Worm (Caenorhabditis elegans) whole organism, L1 larva: ENCODE measurements around the gene cyp-14A4.
A peak's percentile ranks its signal among the peaks of the same experiment; 100 is the strongest.

Experiments
- C04F5.9 ChIP-seq: sonication (generic microtip); optimal IDR thresholded peaks from 2 replicates; lab custom pipeline; 2016; ENCODE audit warnings: missing genetic modification characterization, missing compliant biosample characterization
- F16B12.6 ChIP-seq: fragments of 150-350 bp; optimal IDR thresholded peaks from 2 replicates; lab custom pipeline; 2014; ENCODE audit warnings: missing biosample characterization, missing genetic modification characterization
- Y116A8C.19 ChIP-seq: sonication (generic microtip); optimal IDR thresholded peaks from 2 replicates; lab custom pipeline; 2016; ENCODE audit warnings: missing compliant biosample characterization, missing genetic modification characterization, borderline replicate concordance
- aha-1 ChIP-seq: fragments of 150-350 bp; optimal IDR thresholded peaks from 2 replicates; lab custom pipeline; 2014; ENCODE audit warnings: missing biosample characterization, missing genetic modification characterization
- alr-1 ChIP-seq: fragments of 200-800 bp; sonication (Bioruptor generic); optimal IDR thresholded peaks from 2 replicates; lab custom pipeline; 2018; ENCODE audit warnings: borderline replicate concordance, mild to moderate bottlenecking, missing genetic modification characterization, missing compliant biosample characterization
- ceh-63 ChIP-seq: fragments of 200-800 bp; sonication (Bioruptor generic); optimal IDR thresholded peaks from 2 replicates; lab custom pipeline; 2018; ENCODE audit warnings: mild to moderate bottlenecking, missing genetic modification characterization, missing compliant biosample characterization
- ceh-8 ChIP-seq: fragments of 200-800 bp; sonication (Bioruptor generic); optimal IDR thresholded peaks from 2 replicates; lab custom pipeline; 2018; ENCODE audit warnings: mild to moderate bottlenecking, missing genetic modification characterization, moderate library complexity, missing compliant biosample characterization
- ceh-90 ChIP-seq: sonication (generic microtip); optimal IDR thresholded peaks from 2 replicates; lab custom pipeline; 2016; ENCODE audit warnings: missing genetic modification characterization, missing compliant biosample characterization
- ces-1 ChIP-seq: fragments of 150-350 bp; optimal IDR thresholded peaks from 2 replicates; lab custom pipeline; 2014; ENCODE audit warnings: missing biosample characterization, missing genetic modification reagents, missing genetic modification characterization
- dsc-1 ChIP-seq: sonication (generic microtip); optimal IDR thresholded peaks from 2 replicates; lab custom pipeline; 2016; ENCODE audit warnings: mild to moderate bottlenecking, missing genetic modification characterization, missing compliant biosample characterization
- efl-3 ChIP-seq: fragments of 200-800 bp; sonication (Bioruptor generic); optimal IDR thresholded peaks from 2 replicates; lab custom pipeline; 2018; ENCODE audit warnings: mild to moderate bottlenecking, missing genetic modification characterization, missing compliant biosample characterization
- elt-3 ChIP-seq, 6 experiments: fragments of 150-350 bp in 1 of 6; sonication (generic microtip); optimal IDR thresholded peaks; 2 replicates each; lab custom pipeline; 2017 to 2018; ENCODE audit warnings: missing biosample characterization in 6 of 6, missing genetic modification characterization in 6 of 6, inconsistent platforms in 1 of 6
- ets-5 ChIP-seq: fragments of 200-800 bp; sonication (Bioruptor generic); IDR thresholded peaks from 2 replicates; pipeline ENCODE4 v1.3.6; 2022; ENCODE audit warnings: missing genetic modification characterization, missing compliant biosample characterization
- fkh-10 ChIP-seq: sonication (generic microtip); optimal IDR thresholded peaks from 2 replicates; lab custom pipeline; 2017; ENCODE audit warnings: missing biosample characterization, missing genetic modification reagents, missing genetic modification characterization
- fos-1 ChIP-seq: fragments of 150-350 bp; optimal IDR thresholded peaks from 2 replicates; lab custom pipeline; 2014; ENCODE audit warnings: missing biosample characterization, missing genetic modification characterization
- hlh-4 ChIP-seq: sonication (generic microtip); optimal IDR thresholded peaks from 2 replicates; lab custom pipeline; 2016; ENCODE audit warnings: mild to moderate bottlenecking, missing genetic modification characterization, missing compliant biosample characterization
- hpl-2 ChIP-seq: fragments of 150-350 bp; optimal IDR thresholded peaks from 2 replicates; lab custom pipeline; 2014; ENCODE audit warnings: missing biosample characterization, missing genetic modification reagents, missing genetic modification characterization
- irx-1 ChIP-seq: sonication (generic microtip); optimal IDR thresholded peaks from 2 replicates; lab custom pipeline; 2016; ENCODE audit warnings: missing genetic modification characterization, missing compliant biosample characterization
- lin-14 ChIP-seq: fragments of 200-800 bp; sonication (Bioruptor generic); optimal IDR thresholded peaks from 2 replicates; lab custom pipeline; 2018; ENCODE audit warnings: mild to moderate bottlenecking, missing genetic modification characterization, moderate library complexity, missing compliant biosample characterization
- lin-15B ChIP-seq: fragments of 150-350 bp; sonication (generic microtip); optimal IDR thresholded peaks from 3 replicates; lab custom pipeline; 2014; ENCODE audit warnings: missing biosample characterization, missing genetic modification characterization
- lin-35 ChIP-seq, 2 experiments: fragments of 150-350 bp; optimal IDR thresholded peaks; 2 replicates each; lab custom pipeline; 2014; ENCODE audit warnings: missing biosample characterization in 2 of 2, missing genetic modification characterization in 2 of 2, missing genetic modification reagents in 2 of 2
- lir-3 ChIP-seq: sonication (generic microtip); optimal IDR thresholded peaks from 2 replicates; lab custom pipeline; 2016; ENCODE audit warnings: mild to moderate bottlenecking, missing genetic modification characterization, moderate library complexity, missing compliant biosample characterization; ENCODE audit not compliant: poor library complexity
- lsy-2 ChIP-seq, 2 experiments: fragments of 150-350 bp; optimal IDR thresholded peaks; 2 replicates each; lab custom pipeline; 2014; ENCODE audit warnings: missing biosample characterization in 2 of 2, missing genetic modification characterization in 2 of 2
- mab-9 ChIP-seq: fragments of 200-800 bp; sonication (Bioruptor generic); IDR thresholded peaks from 2 replicates; pipeline ENCODE4 v1.3.6; 2022; ENCODE audit warnings: missing genetic modification reagents, missing genetic modification characterization, missing compliant biosample characterization
- mdl-1 ChIP-seq, 2 experiments: fragments of 150-350 bp; optimal IDR thresholded peaks; 2 replicates each; lab custom pipeline; 2014 to 2017; ENCODE audit warnings: missing biosample characterization in 2 of 2, missing genetic modification characterization in 2 of 2, inconsistent platforms in 1 of 2
- mef-2 ChIP-seq: fragments of 150-350 bp; optimal IDR thresholded peaks from 2 replicates; lab custom pipeline; 2014; ENCODE audit warnings: missing biosample characterization, missing genetic modification characterization
- mep-1 ChIP-seq: fragments of 150-350 bp; optimal IDR thresholded peaks from 2 replicates; lab custom pipeline; 2014; ENCODE audit warnings: missing biosample characterization, missing genetic modification characterization
- nhr-19 ChIP-seq: fragments of 200-800 bp; sonication (Bioruptor generic); conservative IDR thresholded peaks from 2 replicates; pipeline ENCODE4 v1.3.6; 2022; ENCODE audit warnings: missing genetic modification characterization, missing compliant biosample characterization
- nhr-20 ChIP-seq: sonication (generic microtip); optimal IDR thresholded peaks from 2 replicates; lab custom pipeline; 2016; ENCODE audit warnings: mild to moderate bottlenecking, missing genetic modification characterization, missing compliant biosample characterization
- nhr-71 ChIP-seq: sonication (generic microtip); optimal IDR thresholded peaks from 2 replicates; lab custom pipeline; 2016; ENCODE audit warnings: mild to moderate bottlenecking, missing genetic modification characterization, moderate library complexity, missing compliant biosample characterization
- nhr-76 ChIP-seq: sonication (generic microtip); optimal IDR thresholded peaks from 2 replicates; lab custom pipeline; 2017; ENCODE audit warnings: missing biosample characterization, missing genetic modification characterization
- nhr-84 ChIP-seq: sonication (generic microtip); optimal IDR thresholded peaks from 2 replicates; lab custom pipeline; 2017; ENCODE audit warnings: missing biosample characterization, missing genetic modification characterization
- nhr-85 ChIP-seq: sonication (generic microtip); peaks from one replicate; lab custom pipeline; 2016; ENCODE audit warnings: missing genetic modification characterization, inconsistent platforms, missing compliant biosample characterization
- nhr-90 ChIP-seq: sonication (generic microtip); optimal IDR thresholded peaks from 2 replicates; lab custom pipeline; 2016; ENCODE audit warnings: mild to moderate bottlenecking, missing genetic modification characterization, missing compliant biosample characterization; ENCODE audit not compliant: poor library complexity
- pag-3 ChIP-seq: sonication (generic microtip); optimal IDR thresholded peaks from 2 replicates; lab custom pipeline; 2017; ENCODE audit warnings: missing genetic modification characterization, mild to moderate bottlenecking, missing compliant biosample characterization, antibody characterized with exemption, borderline replicate concordance; ENCODE audit not compliant: insufficient read depth
- rnt-1 ChIP-seq: sonication (generic microtip); optimal IDR thresholded peaks from 2 replicates; lab custom pipeline; 2016; ENCODE audit warnings: mild to moderate bottlenecking, missing genetic modification characterization, moderate library complexity, missing compliant biosample characterization
- skn-1 ChIP-seq: fragments of 150-350 bp; optimal IDR thresholded peaks from 2 replicates; lab custom pipeline; 2014; ENCODE audit warnings: missing biosample characterization, missing genetic modification characterization
- snu-23 ChIP-seq: sonication (generic microtip); optimal IDR thresholded peaks from 2 replicates; lab custom pipeline; 2016; ENCODE audit warnings: missing genetic modification characterization, missing compliant biosample characterization
- sptf-1 ChIP-seq: fragments of 150-350 bp; optimal IDR thresholded peaks from 2 replicates; lab custom pipeline; 2014; ENCODE audit warnings: missing biosample characterization, missing genetic modification characterization
- unc-130 ChIP-seq: fragments of 150-350 bp; optimal IDR thresholded peaks from 2 replicates; lab custom pipeline; 2017; ENCODE audit warnings: missing biosample characterization, missing genetic modification characterization, inconsistent platforms
- unc-62 ChIP-seq: fragments of 150-350 bp; optimal IDR thresholded peaks from 2 replicates; lab custom pipeline; 2014; ENCODE audit warnings: missing biosample characterization, missing genetic modification reagents, missing genetic modification characterization
- vab-15 ChIP-seq: sonication (generic microtip); optimal IDR thresholded peaks from 2 replicates; lab custom pipeline; 2017; ENCODE audit warnings: missing genotype, mild to moderate bottlenecking, missing genetic modification characterization, missing compliant biosample characterization
- xbp-1 ChIP-seq: sonication (generic microtip); optimal IDR thresholded peaks from 2 replicates; lab custom pipeline; 2016; ENCODE audit warnings: missing genetic modification characterization, missing compliant biosample characterization
- zag-1 ChIP-seq: fragments of 150-350 bp; optimal IDR thresholded peaks from 2 replicates; lab custom pipeline; 2014; ENCODE audit warnings: missing biosample characterization, missing genetic modification characterization
- zip-4 ChIP-seq: fragments of 200-800 bp; sonication (Bioruptor generic); optimal IDR thresholded peaks from 2 replicates; lab custom pipeline; 2018; ENCODE audit warnings: mild to moderate bottlenecking, missing genetic modification characterization, moderate library complexity, missing compliant biosample characterization
- ztf-4 ChIP-seq: fragments of 150-350 bp; optimal IDR thresholded peaks from 2 replicates; lab custom pipeline; 2014; ENCODE audit warnings: missing biosample characterization, missing genetic modification characterization

cyp-14A4 gene

ce11 chrX:13318316-13318715, 34.3 kb upstream of the cyp-14A4 start (continued):
- TF ChIP-seq nhr-84 (tag; lab: Kevin White, UChicago) (no peak), xbp-1 (tag; lab: Kevin White, UChicago) (no peak), skn-1 (tag; lab: Kevin White, UChicago) (no peak), lin-15B (tag; lab: Kevin White, UChicago) (no peak), nhr-90 (tag; lab: Kevin White, UChicago) (no peak), mef-2 (tag; lab: Kevin White, UChicago) (no peak), unc-130 (tag; lab: Kevin White, UChicago) (peak; percentile 58), ceh-90 (no peak), hlh-4 (tag; lab: Kevin White, UChicago) (no peak), dsc-1 (tag; lab: Kevin White, UChicago) (peak; percentile 5), efl-3 (no peak), pag-3 (tag; lab: Kevin White, UChicago) (no peak), lir-3 (tag; lab: Kevin White, UChicago) (no peak), nhr-19 (peak; percentile 43), vab-15 (tag; lab: Kevin White, UChicago) (no peak), Y116A8C.19 (tag; lab: Kevin White, UChicago) (no peak), mdl-1 (tag; optimal IDR thresholded peaks at IDR 0.05; lab: Kevin White, UChicago) (peak in 1 of 2 experiments; percentile 27), C04F5.9 (tag; lab: Kevin White, UChicago) (no peak), sptf-1 (tag; lab: Kevin White, UChicago) (no peak), alr-1 (tag; lab: Kevin White, UChicago) (no peak), aha-1 (tag; lab: Kevin White, UChicago) (no peak), lin-14 (GFP tag; lab: Kevin White, UChicago) (peak; percentile 42), elt-3 (tag; optimal IDR thresholded peaks at IDR 0.05; lab: Kevin White, UChicago) (no peak), ztf-4 (tag; lab: Kevin White, UChicago) (no peak), nhr-20 (tag; lab: Kevin White, UChicago) (peak; percentile 31), mab-9 (GFP tag; lab: Robert Waterston, UW) (no peak), ces-1 (no peak), zag-1 (no peak), fkh-10 (GFP tag; lab: Kevin White, UChicago) (no peak), nhr-85 (tag; lab: Kevin White, UChicago) (no peak), ets-5 (GFP tag; lab: Robert Waterston, UW) (no peak), zip-4 (GFP tag; lab: Kevin White, UChicago) (no peak), fos-1 (tag; lab: Kevin White, UChicago) (no peak), mep-1 (tag; lab: Kevin White, UChicago) (no peak), unc-62 (GFP tag; lab: Kevin White, UChicago) (no peak), nhr-71 (peak; percentile 54), nhr-76 (tag; lab: Kevin White, UChicago) (no peak)
- TF ChIP-seq, all 84 proteins: peak for 9

DNA sequence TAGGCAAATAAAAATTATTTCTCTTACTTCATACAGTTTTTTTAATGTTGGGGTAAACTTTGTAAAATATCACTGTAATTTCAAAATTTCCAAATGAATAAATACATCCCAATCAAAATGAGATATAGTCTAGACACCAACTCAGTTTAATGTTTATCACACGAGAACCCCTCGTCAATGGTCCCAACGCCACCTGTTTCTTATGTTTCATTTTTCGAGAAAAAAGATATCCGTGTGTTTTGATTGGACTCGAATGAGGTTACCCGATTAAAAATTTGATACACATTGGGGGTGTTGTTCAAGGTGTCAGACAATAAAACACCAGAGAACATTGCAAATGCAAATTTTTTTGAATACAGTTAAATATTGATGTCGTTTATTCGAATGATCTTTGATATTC, 33.5 kb upstream of the cyp-14A4 start:
- TF ChIP-seq elt-3 (tag; optimal IDR thresholded peaks at IDR 0.05; lab: Kevin White, UChicago) (no peak), nhr-71 (peak; percentile 78), rnt-1 (peak; percentile 63), F16B12.6 (no peak), ceh-8 (GFP tag; lab: Kevin White, UChicago) (no peak), sptf-1 (tag; lab: Kevin White, UChicago) (no peak), snu-23 (peak; percentile 31), ceh-63 (GFP tag; lab: Kevin White, UChicago) (no peak), lin-35 (GFP tag; optimal IDR thresholded peaks at IDR 0.05; lab: Kevin White, UChicago) (no peak), hlh-4 (tag; lab: Kevin White, UChicago) (no peak), irx-1 (tag; lab: Kevin White, UChicago) (no peak), nhr-19 (peak; percentile 21; the same call in 1 of the 2 replicates), hpl-2 (no peak), nhr-20 (tag; lab: Kevin White, UChicago) (peak; percentile 9), lsy-2 (tag; optimal IDR thresholded peaks at IDR 0.05; lab: Kevin White, UChicago) (peak in 1 of 2 experiments; percentile 11), lin-14 (GFP tag; lab: Kevin White, UChicago) (peak; percentile 19), aha-1 (tag; lab: Kevin White, UChicago) (no peak), nhr-85 (tag; lab: Kevin White, UChicago) (no peak), dsc-1 (tag; lab: Kevin White, UChicago) (peak; percentile 0)
